Worm (Caenorhabditis elegans) whole organism, mixed stage, embryonic: Measurements from ENCODE around the gene srj-24.

ENCODE experiments used
- mep-1 ChIP-seq: fragments of 150-350 bp; optimal IDR thresholded peaks from 2 replicates; lab custom pipeline; 2017; ENCODE audit warnings: missing biosample characterization, missing genetic modification reagents, missing genetic modification characterization, inconsistent platforms
- nhr-12 ChIP-seq: fragments of 150-350 bp; optimal IDR thresholded peaks from 2 replicates; lab custom pipeline; 2014; ENCODE audit warnings: missing biosample characterization, missing genetic modification characterization

ce11 chrV:743348-743747, 4.7 kb upstream of the srj-24 start, which contains the start of gene str-134:
- TF ChIP-seq nhr-12, result no peak
- no peak for TF ChIP-seq mep-1 (tag; lab: Kevin White, UChicago)
